Worm (Caenorhabditis elegans) whole organism, L1 larva: Measurements from ENCODE around the gene str-19.

Experiments used
- fkh-10 ChIP-seq: sonication (generic microtip); optimal IDR thresholded peaks from 2 replicates; lab custom pipeline; 2017; ENCODE audit warnings: missing biosample characterization, missing genetic modification reagents, missing genetic modification characterization
- hlh-4 ChIP-seq: sonication (generic microtip); optimal IDR thresholded peaks from 2 replicates; lab custom pipeline; 2016; ENCODE audit warnings: mild to moderate bottlenecking, missing genetic modification characterization, missing compliant biosample characterization
- nhr-84 ChIP-seq: sonication (generic microtip); optimal IDR thresholded peaks from 2 replicates; lab custom pipeline; 2017; ENCODE audit warnings: missing biosample characterization, missing genetic modification characterization
- nhr-90 ChIP-seq: sonication (generic microtip); optimal IDR thresholded peaks from 2 replicates; lab custom pipeline; 2016; ENCODE audit warnings: mild to moderate bottlenecking, missing genetic modification characterization, missing compliant biosample characterization; ENCODE audit not compliant: poor library complexity
- vab-15 ChIP-seq: sonication (generic microtip); optimal IDR thresholded peaks from 2 replicates; lab custom pipeline; 2017; ENCODE audit warnings: missing genotype, mild to moderate bottlenecking, missing genetic modification characterization, missing compliant biosample characterization

DNA sequence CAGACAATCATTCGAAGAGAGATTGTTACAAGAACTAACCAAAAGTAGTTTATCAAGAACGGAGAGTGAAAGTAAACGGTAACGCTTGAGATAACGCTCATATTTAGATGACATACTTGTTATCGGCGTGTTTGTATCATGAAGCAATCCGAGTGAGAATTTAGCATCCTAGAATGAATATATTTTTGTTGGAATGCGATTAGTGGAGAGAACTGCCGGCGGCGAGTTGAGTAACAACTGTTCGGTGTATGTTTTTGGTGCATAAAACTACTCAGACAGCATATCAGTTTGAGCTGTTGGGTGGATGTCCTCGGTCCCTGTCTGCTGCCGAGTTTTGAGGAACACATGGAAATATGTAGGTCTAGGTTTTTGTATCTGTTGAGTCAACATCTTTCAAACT, 10.7 kb downstream of the str-19 start, which contains the start of gene T23D5.3:
- TF ChIP-seq nhr-90 (tag; lab: Kevin White, UChicago), result no peak
- TF ChIP-seq nhr-84 (tag; lab: Kevin White, UChicago), result no peak
- TF ChIP-seq vab-15 (tag; lab: Kevin White, UChicago), result no peak
- TF ChIP-seq fkh-10 (GFP tag; lab: Kevin White, UChicago), result no peak
- no peak for TF ChIP-seq hlh-4 (tag; lab: Kevin White, UChicago)
